Worm (Caenorhabditis elegans) whole organism, L4/young adult: ENCODE data around the gene mtl-1.

Experiments
- W03F9.2 ChIP-seq: fragments of 150-350 bp; optimal IDR thresholded peaks from 2 replicates; lab custom pipeline; 2014; ENCODE audit warnings: missing biosample characterization, missing genetic modification characterization
- dao-5 ChIP-seq: sonication (generic microtip); optimal IDR thresholded peaks from 2 replicates; lab custom pipeline; 2016; ENCODE audit warnings: missing genotype, missing genetic modification characterization, moderate library complexity, missing compliant biosample characterization
- him-1 ChIP-seq: sonication (generic microtip); optimal IDR thresholded peaks from 2 replicates; lab custom pipeline; 2016; ENCODE audit warnings: missing genotype, missing genetic modification reagents, missing genetic modification characterization, missing compliant biosample characterization

ce11 chrV:6684541-6684940 lies 7.1 kb downstream of the mtl-1 start:
- TF ChIP-seq W03F9.2 (tag; lab: Kevin White, UChicago) (no peak), dao-5 (tag; lab: Kevin White, UChicago) (no peak), him-1 (tag; lab: Kevin White, UChicago) (no peak)
